Worm (Caenorhabditis elegans) whole organism, L2 larva: Measurements from ENCODE around the gene snfc-5.
"Not testable (repeated sequence)": the region's sequence is repeated elsewhere in the genome, so short reads cannot be mapped to it uniquely, and the experiment has no call there.

Source experiments
- C34F6.9 ChIP-seq: fragments of 150-350 bp; optimal IDR thresholded peaks from 2 replicates; lab custom pipeline; 2014; ENCODE audit warnings: missing biosample characterization, missing genetic modification characterization
- F13H6.1 ChIP-seq: sonication (generic microtip); optimal IDR thresholded peaks from 2 replicates; lab custom pipeline; 2016; ENCODE audit warnings: missing genetic modification characterization, missing compliant biosample characterization
- alr-1 ChIP-seq: fragments of 150-350 bp; optimal IDR thresholded peaks from 2 replicates; lab custom pipeline; 2014; ENCODE audit warnings: missing biosample characterization, missing genetic modification characterization
- aly-2 ChIP-seq: fragments of 150-350 bp; optimal IDR thresholded peaks from 2 replicates; lab custom pipeline; 2014; ENCODE audit warnings: missing biosample characterization, missing genetic modification characterization
- ama-1 ChIP-seq: fragments of 150-350 bp; optimal IDR thresholded peaks from 2 replicates; lab custom pipeline; 2018; ENCODE audit warnings: inconsistent platforms
- blmp-1 ChIP-seq: sonication (generic microtip); optimal IDR thresholded peaks from 2 replicates; lab custom pipeline; 2017; ENCODE audit warnings: missing genetic modification characterization, mild to moderate bottlenecking, missing compliant biosample characterization, antibody characterized with exemption, moderate library complexity; ENCODE audit not compliant: insufficient read depth
- crh-2 ChIP-seq: sonication (generic microtip); optimal IDR thresholded peaks from 2 replicates; lab custom pipeline; 2017; ENCODE audit warnings: missing biosample characterization, missing genetic modification characterization
- dmd-4 ChIP-seq: sonication (generic microtip); optimal IDR thresholded peaks from 2 replicates; lab custom pipeline; 2017; ENCODE audit warnings: missing biosample characterization, missing genetic modification characterization
- elt-1 ChIP-seq: fragments of 150-350 bp; optimal IDR thresholded peaks from 2 replicates; lab custom pipeline; 2014; ENCODE audit warnings: missing biosample characterization, missing genetic modification characterization
- elt-3 ChIP-seq: sonication (generic microtip); optimal IDR thresholded peaks from 2 replicates; lab custom pipeline; 2017; ENCODE audit warnings: missing biosample characterization, missing genetic modification characterization
- gmeb-1 ChIP-seq: fragments of 150-350 bp; optimal IDR thresholded peaks from 2 replicates; lab custom pipeline; 2014; ENCODE audit warnings: missing biosample characterization, missing genetic modification characterization
- lin-11 ChIP-seq: fragments of 150-350 bp; sonication (generic microtip); optimal IDR thresholded peaks from 2 replicates; lab custom pipeline; 2014; ENCODE audit warnings: missing biosample characterization, missing genetic modification characterization, inconsistent platforms, mixed read lengths
- lin-13 ChIP-seq: fragments of 150-350 bp; optimal IDR thresholded peaks from 2 replicates; lab custom pipeline; 2014; ENCODE audit warnings: missing biosample characterization, missing genetic modification reagents, missing genetic modification characterization
- lsy-2 ChIP-seq, 2 experiments: fragments of 150-350 bp in 1 of 2; sonication (generic microtip) in 1 of 2; optimal IDR thresholded peaks; 2 replicates each; lab custom pipeline; 2014 to 2017; ENCODE audit warnings: missing biosample characterization in 2 of 2, missing genetic modification characterization in 2 of 2
- mab-5 ChIP-seq: fragments of 150-350 bp; optimal IDR thresholded peaks from 2 replicates; lab custom pipeline; 2014; ENCODE audit warnings: missing biosample characterization, missing genetic modification characterization
- mbf-1 ChIP-seq: sonication (generic microtip); optimal IDR thresholded peaks from 2 replicates; lab custom pipeline; 2017; ENCODE audit warnings: missing biosample characterization, missing genetic modification characterization
- mdl-1 ChIP-seq, 2 experiments: fragments of 150-350 bp in 1 of 2; sonication (generic microtip) in 1 of 2; optimal IDR thresholded peaks; 2 replicates each; lab custom pipeline; 2017; ENCODE audit warnings: missing biosample characterization in 2 of 2, missing genetic modification characterization in 2 of 2
- nhr-129 ChIP-seq: fragments of 150-350 bp; optimal IDR thresholded peaks from 2 replicates; lab custom pipeline; 2014; ENCODE audit warnings: missing biosample characterization, missing genetic modification characterization
- nhr-21 ChIP-seq: fragments of 150-350 bp; optimal IDR thresholded peaks from 2 replicates; lab custom pipeline; 2014; ENCODE audit warnings: missing biosample characterization, missing genetic modification characterization
- nhr-25 ChIP-seq: fragments of 150-350 bp; sonication (generic microtip); optimal IDR thresholded peaks from 3 replicates; lab custom pipeline; 2014; ENCODE audit warnings: missing biosample characterization, missing genetic modification characterization
- nhr-77 ChIP-seq: fragments of 150-350 bp; optimal IDR thresholded peaks from 2 replicates; lab custom pipeline; 2014; ENCODE audit warnings: missing biosample characterization, missing genetic modification characterization
- sem-4 ChIP-seq: fragments of 150-350 bp; optimal IDR thresholded peaks from 2 replicates; lab custom pipeline; 2014; ENCODE audit warnings: missing biosample characterization, missing genetic modification reagents, missing genetic modification characterization
- skn-1 ChIP-seq: sonication (generic microtip); optimal IDR thresholded peaks from 2 replicates; lab custom pipeline; 2017; ENCODE audit warnings: missing biosample characterization, missing genetic modification characterization
- sma-3 ChIP-seq: sonication (generic microtip); optimal IDR thresholded peaks from 2 replicates; lab custom pipeline; 2016; ENCODE audit warnings: missing genetic modification reagents, missing genetic modification characterization, missing compliant biosample characterization
- sma-9 ChIP-seq, 2 experiments: fragments of 150-350 bp in 1 of 2; sonication (generic microtip) in 1 of 2; optimal IDR thresholded peaks; 2 replicates each; lab custom pipeline; 2014 to 2016; ENCODE audit warnings: missing genetic modification characterization in 2 of 2, mild to moderate bottlenecking in 1 of 2, missing biosample characterization in 1 of 2, missing compliant biosample characterization in 1 of 2, missing genetic modification reagents in 1 of 2, moderate library complexity in 1 of 2
- snpc-4 ChIP-seq: fragments of 150-350 bp; optimal IDR thresholded peaks from 2 replicates; lab custom pipeline; 2014; ENCODE audit warnings: missing biosample characterization, missing genetic modification characterization
- unc-39 ChIP-seq: fragments of 150-350 bp; optimal IDR thresholded peaks from 2 replicates; lab custom pipeline; 2014; ENCODE audit warnings: missing biosample characterization, missing genetic modification characterization
- unc-55 ChIP-seq: fragments of 150-350 bp; sonication (generic microtip); optimal IDR thresholded peaks from 3 replicates; lab custom pipeline; 2014; ENCODE audit warnings: missing biosample characterization, missing genetic modification reagents, missing genetic modification characterization
- unc-62 ChIP-seq: fragments of 150-350 bp; optimal IDR thresholded peaks from 2 replicates; lab custom pipeline; 2014; ENCODE audit warnings: missing biosample characterization, missing genetic modification reagents, missing genetic modification characterization
- zag-1 ChIP-seq: fragments of 150-350 bp; optimal IDR thresholded peaks from 2 replicates; lab custom pipeline; 2014; ENCODE audit warnings: missing biosample characterization, missing genetic modification characterization
- ztf-1 ChIP-seq: fragments of 200-800 bp; sonication (Bioruptor generic); conservative IDR thresholded peaks from 2 replicates; pipeline ENCODE4 v1.3.6; 2022; ENCODE audit warnings: missing genetic modification characterization, missing compliant biosample characterization

The snfc-5 gene

DNA sequence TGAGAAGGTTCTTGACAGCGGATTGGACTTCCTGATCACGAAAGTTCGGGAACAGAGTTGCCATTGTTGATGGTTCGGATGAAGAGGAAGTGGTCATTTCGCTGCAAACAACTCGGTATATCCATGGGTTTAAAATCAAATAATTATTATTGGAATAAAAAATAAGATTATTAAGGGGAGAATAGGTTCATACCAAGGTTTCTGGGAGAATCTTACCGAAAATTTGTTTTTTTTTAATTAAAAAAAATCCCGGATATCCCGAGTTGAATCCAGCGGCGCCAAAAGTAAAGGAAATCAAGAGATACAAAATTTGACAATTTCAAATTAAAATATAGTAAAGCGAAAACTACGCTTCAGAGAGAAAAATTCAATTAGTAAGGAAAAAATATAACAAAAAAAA lies 13.4 kb downstream of the snfc-5 start, which contains the start of the genes R07E5.19 and pdcd-2:
Gene R07E5.19, minus strand, starts transcription at position 101 of the 400 bp plus-strand sequence.
Gene pdcd-2, minus strand, starts transcription at position 102 of the 400 bp plus-strand sequence.
- TF ChIP-seq C34F6.9 (tag; lab: Kevin White, UChicago) (no peak), lin-11 (tag; lab: Kevin White, UChicago) (no peak), alr-1 (tag; lab: Kevin White, UChicago) (no peak)
- TF ChIP-seq, all 48 proteins: peak for 0

DNA sequence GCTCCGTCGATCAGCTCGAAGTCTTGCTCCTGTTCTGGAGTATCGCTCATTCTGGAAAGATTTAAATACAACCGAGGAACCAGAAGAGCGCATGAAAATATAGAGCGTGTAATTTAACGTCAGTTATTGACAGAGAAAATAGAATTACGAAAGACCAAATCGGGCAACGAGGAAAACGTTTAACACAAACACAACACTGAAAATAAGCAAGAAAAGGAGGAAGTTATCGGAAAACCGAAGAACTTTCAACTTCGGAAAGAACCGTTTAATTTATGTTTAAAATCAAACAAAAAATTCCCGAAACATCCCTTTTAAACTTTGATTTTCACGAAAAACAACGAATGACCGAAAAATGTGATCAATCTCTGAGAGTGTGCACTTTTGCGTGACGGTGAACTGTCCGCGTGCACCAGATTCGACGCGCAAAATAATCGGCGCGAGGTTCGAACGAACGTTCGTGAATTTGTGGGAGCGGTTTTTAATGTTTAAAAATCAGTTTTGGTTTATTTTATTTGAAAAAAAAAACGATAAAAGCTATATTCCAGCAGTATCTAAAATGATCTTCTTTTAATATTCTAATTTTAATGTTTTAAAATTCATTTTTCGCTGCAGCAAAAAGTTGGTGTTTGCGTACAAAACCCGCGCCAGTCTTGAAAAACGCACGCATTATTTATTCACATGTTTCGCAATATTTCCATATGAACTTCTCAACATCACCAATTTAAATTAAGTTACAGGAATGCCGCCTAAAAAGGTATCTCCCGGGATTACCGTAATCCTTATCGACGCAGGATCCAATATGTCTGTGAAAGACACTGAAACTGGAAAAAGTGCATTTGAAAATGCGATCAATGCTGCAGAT lies 14.8 kb downstream of the snfc-5 start, which contains the start of the genes R07E5.7 and cku-80:
Gene R07E5.7, minus strand, starts transcription at position 51 of the 862 bp plus-strand sequence.
Gene cku-80, plus strand, starts transcription at position 732 of the 862 bp plus-strand sequence.
- TF ChIP-seq elt-1 (tag; lab: Kevin White, UChicago) (no peak), mbf-1 (tag; lab: Kevin White, UChicago) (no peak), nhr-21 (tag; lab: Kevin White, UChicago) (peak; percentile 38), aly-2 (tag; lab: Kevin White, UChicago) (no peak), unc-55 (GFP tag; lab: Kevin White, UChicago) (peak; percentile 62), skn-1 (tag; lab: Kevin White, UChicago) (no peak), gmeb-1 (peak; percentile 88), sma-9 (GFP tag; optimal IDR thresholded peaks at IDR 0.05; lab: Kevin White, UChicago) (peak; percentile 61), sma-9 (tag; optimal IDR thresholded peaks at IDR 0.05; lab: Kevin White, UChicago) (no peak), elt-3 (tag; lab: Kevin White, UChicago) (no peak), sma-3 (GFP tag; lab: Kevin White, UChicago) (peak; percentile 67), lin-13 (GFP tag; lab: Kevin White, UChicago) (peak; percentile 52), nhr-77 (no peak), mdl-1 (tag; optimal IDR thresholded peaks at IDR 0.05; lab: Kevin White, UChicago) (no peak), nhr-25 (tag; lab: Kevin White, UChicago) (peak; percentile 20), lin-11 (tag; lab: Kevin White, UChicago) (peak; percentile 43), zag-1 (no peak), ztf-1 (GFP tag; lab: Robert Waterston, UW) (no peak), crh-2 (tag; lab: Kevin White, UChicago) (peak; percentile 66), ama-1 (lab: Kevin White, UChicago) (peak; percentile 48), sem-4 (tag; lab: Kevin White, UChicago) (no peak), unc-39 (no peak), unc-62 (GFP tag; lab: Kevin White, UChicago) (no peak), blmp-1 (tag; lab: Kevin White, UChicago) (no peak), F13H6.1 (tag; lab: Kevin White, UChicago) (peak; percentile 59), snpc-4 (tag; lab: Kevin White, UChicago) (peak; percentile 58), lsy-2 (tag; optimal IDR thresholded peaks at IDR 0.05; lab: Kevin White, UChicago) (peak; percentile 61 to 82), C34F6.9 (tag; lab: Kevin White, UChicago) (peak; percentile 73), mab-5 (tag; lab: Kevin White, UChicago) (peak; percentile 6), nhr-129 (tag; lab: Kevin White, UChicago) (peak; percentile 38)

DNA sequence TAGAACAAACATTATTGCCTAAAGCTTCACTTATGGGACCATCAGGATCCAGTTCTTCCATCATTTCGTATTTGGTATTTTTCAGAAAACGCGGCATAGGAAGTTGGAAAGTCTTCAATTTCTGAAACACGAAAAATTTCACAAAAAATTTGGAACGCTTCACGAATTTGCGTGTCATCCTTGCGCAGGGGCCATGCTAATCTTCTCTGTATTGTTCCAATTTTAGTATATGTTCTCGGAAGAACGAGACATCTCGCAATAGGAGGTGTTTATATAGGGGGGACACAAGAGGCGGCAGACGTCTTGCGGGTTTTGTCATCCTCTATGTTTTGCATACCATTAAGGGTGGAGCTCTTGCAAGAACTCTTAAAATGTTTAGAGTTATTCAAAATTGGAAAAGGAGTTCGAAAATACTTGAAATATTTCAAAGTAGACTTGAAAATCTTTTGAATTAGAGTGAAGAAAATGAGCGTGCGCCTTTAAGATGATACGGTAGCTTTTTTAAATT lies 22.2 kb downstream of the snfc-5 start:
- TF ChIP-seq lsy-2 (tag; optimal IDR thresholded peaks at IDR 0.05; lab: Kevin White, UChicago) (peak; percentile 37 to 44), sma-9 (GFP tag; optimal IDR thresholded peaks at IDR 0.05; lab: Kevin White, UChicago) (peak; percentile 13), snpc-4 (tag; lab: Kevin White, UChicago) (peak; percentile 95)
- not testable (repeated sequence) for TF ChIP-seq sma-9 (tag; optimal IDR thresholded peaks at IDR 0.05; lab: Kevin White, UChicago)

DNA sequence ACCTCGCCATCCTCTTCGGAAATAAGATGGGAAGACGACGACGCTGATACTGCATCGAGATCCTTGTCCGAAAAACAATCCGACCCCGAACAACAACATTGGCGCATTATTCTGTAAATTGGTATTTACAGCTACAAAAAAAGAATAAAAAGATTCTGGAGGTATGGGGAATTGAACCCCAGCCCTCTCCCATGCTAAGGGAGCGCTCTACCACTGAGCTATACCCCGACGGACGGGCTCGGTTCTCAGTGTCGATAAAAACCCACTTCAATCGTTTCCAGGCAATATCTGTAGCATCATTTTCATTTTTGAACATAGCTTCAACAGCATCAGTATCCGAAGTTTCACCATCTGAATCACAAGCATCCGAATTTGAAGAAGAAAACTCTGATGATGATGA lies 24.2 kb downstream of the snfc-5 start:
- no peak for TF ChIP-seq nhr-25 (tag; lab: Kevin White, UChicago)
- peak; percentile 14 for TF ChIP-seq nhr-129 (tag; lab: Kevin White, UChicago)
- no peak for TF ChIP-seq F13H6.1 (tag; lab: Kevin White, UChicago)
- peak; percentile 11 for TF ChIP-seq unc-55 (GFP tag; lab: Kevin White, UChicago)
- no peak for TF ChIP-seq dmd-4
- TF ChIP-seq, all 48 proteins: peak for 2
